Fruit fly (Drosophila melanogaster) whole organism, embryonic: Measurements from ENCODE around the gene CG14352.

Experiments
- Asciz ChIP-seq: fragments of 200-800 bp; sonication (Bioruptor generic); optimal IDR thresholded peaks from 2 replicates; lab custom pipeline; 2017; ENCODE audit warnings: missing biosample characterization, mild to moderate bottlenecking, missing genetic modification characterization, missing genetic modification reagents
- Atf6 ChIP-seq: fragments of 200-800 bp; sonication (Bioruptor generic); IDR thresholded peaks from 2 replicates; pipeline ENCODE4 v1.3.6; 2022; ENCODE audit warnings: missing biosample characterization, missing genetic modification characterization
- CG10274 ChIP-seq: fragments of 200-800 bp; sonication (Bioruptor generic); optimal IDR thresholded peaks from 3 replicates; lab custom pipeline; 2017; ENCODE audit warnings: missing biosample characterization, mild to moderate bottlenecking, missing genetic modification characterization
- CG11093 ChIP-seq: fragments of 200-800 bp; sonication (Bioruptor generic); IDR thresholded peaks from 3 replicates; pipeline ENCODE4 v1.3.6; 2022; ENCODE audit warnings: missing biosample characterization, missing genetic modification characterization
- CG12155 ChIP-seq: fragments of 200-800 bp; sonication (Bioruptor generic); optimal IDR thresholded peaks from 3 replicates; lab custom pipeline; 2016; ENCODE audit warnings: missing biosample characterization, missing genetic modification characterization
- CG12299 ChIP-seq: fragments of 200-800 bp; sonication (Bioruptor generic); optimal IDR thresholded peaks from 2 replicates; lab custom pipeline; 2018; ENCODE audit warnings: missing biosample characterization, mild to moderate bottlenecking, missing genetic modification characterization
- CG15011 ChIP-seq: fragments of 200-800 bp; sonication (Bioruptor generic); optimal IDR thresholded peaks from 3 replicates; lab custom pipeline; 2018; ENCODE audit warnings: missing biosample characterization, mild to moderate bottlenecking, missing genetic modification characterization
- CG15073 ChIP-seq: fragments of 200-800 bp; sonication (Bioruptor generic); optimal IDR thresholded peaks from 2 replicates; lab custom pipeline; 2016; ENCODE audit warnings: missing biosample characterization, missing genetic modification characterization
- CG17568 ChIP-seq: fragments of 200-800 bp; sonication (Bioruptor generic); optimal IDR thresholded peaks from 2 replicates; lab custom pipeline; 2018; ENCODE audit warnings: missing biosample characterization, mild to moderate bottlenecking, missing genetic modification characterization, moderate library complexity
- CG18262 ChIP-seq: fragments of 200-800 bp; optimal IDR thresholded peaks from 3 replicates; lab custom pipeline; 2019; ENCODE audit warnings: missing biosample characterization, mild to moderate bottlenecking, missing genetic modification characterization, moderate library complexity
- CG30403 ChIP-seq: fragments of 200-800 bp; sonication (Bioruptor generic); optimal IDR thresholded peaks from 3 replicates; lab custom pipeline; 2016; ENCODE audit warnings: missing biosample characterization, missing genetic modification characterization
- CG3065 ChIP-seq: fragments of 200-800 bp; sonication (Bioruptor generic); optimal IDR thresholded peaks from 2 replicates; lab custom pipeline; 2016; ENCODE audit warnings: missing biosample characterization, missing genetic modification characterization
- CG32772 ChIP-seq: fragments of 200-800 bp; sonication (Bioruptor generic); IDR thresholded peaks from 2 replicates; pipeline ENCODE4 v1.3.6; 2022; ENCODE audit warnings: missing biosample characterization, missing genetic modification characterization
- CG34224 ChIP-seq: fragments of 200-800 bp; sonication (Bioruptor generic); IDR thresholded peaks from 3 replicates; pipeline ENCODE4 v1.3.6; 2022; ENCODE audit warnings: missing biosample characterization, missing genetic modification characterization; ENCODE audit not compliant: partially characterized antibody
- CG5245 ChIP-seq: fragments of 200-800 bp; sonication (Bioruptor generic); optimal IDR thresholded peaks from 3 replicates; lab custom pipeline; 2016; ENCODE audit warnings: missing biosample characterization, missing genetic modification characterization
- CG7745 ChIP-seq: fragments of 200-800 bp; sonication (Bioruptor generic); optimal IDR thresholded peaks from 2 replicates; lab custom pipeline; 2018; ENCODE audit warnings: missing biosample characterization, mild to moderate bottlenecking, missing genetic modification characterization, moderate library complexity
- CG7963 ChIP-seq: fragments of 200-800 bp; sonication (Bioruptor generic); IDR thresholded peaks from 3 replicates; pipeline ENCODE4 v1.3.6; 2022; ENCODE audit warnings: missing biosample characterization, missing genetic modification characterization; ENCODE audit not compliant: partially characterized antibody
- CHES-1-like ChIP-seq: fragments of 200-800 bp; sonication (Bioruptor generic); optimal IDR thresholded peaks from 2 replicates; lab custom pipeline; 2016; ENCODE audit warnings: missing biosample characterization, missing genetic modification characterization
- D19B ChIP-seq: fragments of 200-800 bp; sonication (Bioruptor generic); optimal IDR thresholded peaks from 2 replicates; lab custom pipeline; 2017; ENCODE audit warnings: missing biosample characterization, mild to moderate bottlenecking, missing genetic modification characterization
- Dek ChIP-seq: fragments of 200-800 bp; sonication (Bioruptor generic); optimal IDR thresholded peaks from 3 replicates; lab custom pipeline; 2019; ENCODE audit warnings: missing biosample characterization, mild to moderate bottlenecking, missing genetic modification characterization, moderate library complexity
- Eip74EF ChIP-seq, 2 experiments: fragments of 200-800 bp in 1 of 2; fragments of >200 bp in 1 of 2; sonication (Bioruptor generic) in 1 of 2; optimal IDR thresholded peaks; 2 replicates each; lab custom pipeline; 2017 to 2019; ENCODE audit warnings: missing biosample characterization in 2 of 2, missing genetic modification characterization in 2 of 2, mild to moderate bottlenecking in 1 of 2, moderate library complexity in 1 of 2
- Fer2 ChIP-seq: fragments of 200-800 bp; sonication (Bioruptor generic); optimal IDR thresholded peaks from 2 replicates; lab custom pipeline; 2018; ENCODE audit warnings: missing biosample characterization, mild to moderate bottlenecking, missing genetic modification characterization, moderate library complexity
- HHEX ChIP-seq: fragments of 200-800 bp; sonication (Bioruptor generic); optimal IDR thresholded peaks from 3 replicates; lab custom pipeline; 2017; ENCODE audit warnings: missing biosample characterization, mild to moderate bottlenecking, missing genetic modification characterization, missing genetic modification reagents
- NfI ChIP-seq: fragments of 200-800 bp; sonication (Bioruptor generic); optimal IDR thresholded peaks from 3 replicates; lab custom pipeline; 2018; ENCODE audit warnings: missing biosample characterization, mild to moderate bottlenecking, missing genetic modification characterization, moderate library complexity
- Trl ChIP-seq, 3 experiments: fragments of >200 bp in 2 of 3; fragments of 200-800 bp in 1 of 3; sonication (Bioruptor generic) in 1 of 3; optimal IDR thresholded peaks; 2 replicates in 1 of 3; 3 replicates in 2 of 3; lab custom pipeline; 2016 to 2017; ENCODE audit warnings: missing biosample characterization in 1 of 3, missing genetic modification characterization in 1 of 3
- YL-1 ChIP-seq: fragments of 200-800 bp; sonication (Bioruptor generic); optimal IDR thresholded peaks from 3 replicates; lab custom pipeline; 2017; ENCODE audit warnings: missing biosample characterization, mild to moderate bottlenecking, missing genetic modification characterization
- al ChIP-seq: fragments of 200-800 bp; sonication (Bioruptor generic); IDR thresholded peaks from 2 replicates; pipeline ENCODE4 v1.3.6; 2022; ENCODE audit warnings: missing biosample characterization, missing genetic modification characterization
- aop ChIP-seq: fragments of 200-800 bp; sonication (Bioruptor generic); IDR thresholded peaks from 2 replicates; pipeline ENCODE4 v1.3.6; 2022; ENCODE audit warnings: missing biosample characterization, missing genetic modification characterization
- ato ChIP-seq: fragments of 200-800 bp; sonication (Bioruptor generic); IDR thresholded peaks from 2 replicates; pipeline ENCODE4 v1.3.6; 2022; ENCODE audit warnings: missing biosample characterization, missing genetic modification characterization; ENCODE audit not compliant: partially characterized antibody
- cato ChIP-seq: fragments of 200-800 bp; sonication (Bioruptor generic); optimal IDR thresholded peaks from 2 replicates; lab custom pipeline; 2016; ENCODE audit warnings: missing biosample characterization, missing genetic modification characterization, borderline replicate concordance
- da ChIP-seq: fragments of 200-800 bp; sonication (Bioruptor generic); optimal IDR thresholded peaks from 2 replicates; lab custom pipeline; 2016; ENCODE audit warnings: missing biosample characterization, missing genetic modification characterization
- dan ChIP-seq: fragments of 200-800 bp; sonication (Bioruptor generic); IDR thresholded peaks from 2 replicates; pipeline ENCODE4 v1.3.6; 2022; ENCODE audit warnings: missing biosample characterization, missing genetic modification characterization
- disco-r ChIP-seq: fragments of 200-800 bp; sonication (Bioruptor generic); optimal IDR thresholded peaks from 2 replicates; lab custom pipeline; 2016; ENCODE audit warnings: missing biosample characterization, missing genetic modification characterization
- dmrt11E ChIP-seq: fragments of 200-800 bp; sonication (Bioruptor generic); optimal IDR thresholded peaks from 3 replicates; lab custom pipeline; 2018; ENCODE audit warnings: missing biosample characterization, mild to moderate bottlenecking, missing genetic modification characterization, moderate library complexity
- fd102C ChIP-seq: fragments of 200-800 bp; sonication (Bioruptor generic); optimal IDR thresholded peaks from 2 replicates; lab custom pipeline; 2018; ENCODE audit warnings: missing biosample characterization, mild to moderate bottlenecking, missing genetic modification characterization, moderate library complexity
- gcm2 ChIP-seq: fragments of 200-800 bp; sonication (Bioruptor generic); optimal IDR thresholded peaks from 2 replicates; lab custom pipeline; 2016; ENCODE audit warnings: missing biosample characterization, missing genetic modification characterization
- hkb ChIP-seq, 2 experiments: fragments of 200-800 bp in 1 of 2; fragments of >200 bp in 1 of 2; sonication (Bioruptor generic) in 1 of 2; IDR thresholded peaks in 1 of 2; optimal IDR thresholded peaks in 1 of 2; 2 replicates each; pipeline versions ENCODE4 v1.3.6 to Lab custom; 2017 to 2022; ENCODE audit warnings: missing biosample characterization in 1 of 2, missing genetic modification characterization in 1 of 2
- kah ChIP-seq: fragments of 200-800 bp; sonication (Bioruptor generic); optimal IDR thresholded peaks from 2 replicates; lab custom pipeline; 2018; ENCODE audit warnings: missing biosample characterization, mild to moderate bottlenecking, missing genetic modification characterization
- kay ChIP-seq: fragments of 200-800 bp; sonication (Bioruptor generic); optimal IDR thresholded peaks from 2 replicates; lab custom pipeline; 2016; ENCODE audit warnings: missing biosample characterization, missing genetic modification characterization
- luna ChIP-seq: fragments of 200-800 bp; sonication (Bioruptor generic); optimal IDR thresholded peaks from 2 replicates; lab custom pipeline; 2016; ENCODE audit warnings: missing biosample characterization, missing genetic modification characterization
- phol ChIP-seq: fragments of 200-800 bp; sonication (Bioruptor generic); optimal IDR thresholded peaks from 3 replicates; lab custom pipeline; 2018; ENCODE audit warnings: missing biosample characterization, mild to moderate bottlenecking, missing genetic modification characterization, moderate library complexity
- tio ChIP-seq: fragments of 200-800 bp; sonication (Bioruptor generic); optimal IDR thresholded peaks from 2 replicates; lab custom pipeline; 2017; ENCODE audit warnings: missing biosample characterization, missing genetic modification characterization, inconsistent platforms
- trem ChIP-seq: fragments of 200-800 bp; optimal IDR thresholded peaks from 3 replicates; lab custom pipeline; 2019; ENCODE audit warnings: missing biosample characterization, mild to moderate bottlenecking, missing genetic modification characterization, moderate library complexity
- unpg ChIP-seq: fragments of 200-800 bp; sonication (Bioruptor generic); optimal IDR thresholded peaks from 3 replicates; lab custom pipeline; 2018; ENCODE audit warnings: missing biosample characterization, mild to moderate bottlenecking, missing genetic modification characterization, moderate library complexity
- vnd ChIP-seq: fragments of 200-800 bp; sonication (Bioruptor generic); IDR thresholded peaks from 3 replicates; pipeline ENCODE4 v1.3.6; 2022; ENCODE audit warnings: missing biosample characterization, missing genetic modification characterization; ENCODE audit not compliant: partially characterized antibody

CG14352 gene

dm6 chr2L:1637832-1638649, 26.8 kb downstream of the CG14352 start (continued):
- no peak for TF ChIP-seq NfI (GFP tag; lab: Kevin White, UChicago)
- no peak for TF ChIP-seq CG7745 (tag; lab: Kevin White, UChicago)
- TF ChIP-seq CHES-1-like (GFP tag; lab: Kevin White, UChicago): peak; percentile 30
- TF ChIP-seq unpg (GFP tag; lab: Kevin White, UChicago): peak; percentile 3
- no peak for TF ChIP-seq dmrt11E (tag; lab: Kevin White, UChicago)
- TF ChIP-seq ato: no peak
- TF ChIP-seq HHEX (GFP tag; lab: Kevin White, UChicago): peak; percentile 44
- TF ChIP-seq CG5245 (GFP tag; lab: Kevin White, UChicago): no peak
- TF ChIP-seq Trl (optimal IDR thresholded peaks at IDR 0.05; lab: Kevin White, UChicago): peak in 1 of 2 experiments; percentile 6
- TF ChIP-seq Trl (GFP tag; optimal IDR thresholded peaks at IDR 0.05; lab: Kevin White, UChicago): no peak
- TF ChIP-seq hkb (optimal IDR thresholded peaks at IDR 0.05; lab: Kevin White, UChicago): no peak
- TF ChIP-seq hkb (GFP tag; IDR thresholded peaks at IDR 0.05; lab: Robert Waterston, UW): no peak
- TF ChIP-seq D19B (GFP tag; lab: Kevin White, UChicago): peak; percentile 1
- TF ChIP-seq CG12155 (GFP tag; lab: Kevin White, UChicago): no peak
- no peak for TF ChIP-seq vnd
- TF ChIP-seq Eip74EF (GFP tag; optimal IDR thresholded peaks at IDR 0.05; lab: Kevin White, UChicago): no peak
- TF ChIP-seq cato: no peak
- TF ChIP-seq da: no peak
- TF ChIP-seq dan (GFP tag; lab: Robert Waterston, UW): no peak
- no peak for TF ChIP-seq CG18262 (tag; lab: Kevin White, UChicago)
- TF ChIP-seq kah: no peak
- TF ChIP-seq CG32772 (GFP tag; lab: Robert Waterston, UW): peak; percentile 16; the same call in 1 of the 2 replicates

- TF ChIP-seq CG12299 (tag; lab: Kevin White, UChicago) (peak; percentile 96), luna (GFP tag; lab: Kevin White, UChicago) (peak; percentile 94), Dek (tag; lab: Kevin White, UChicago) (peak; percentile 99), CG10274 (GFP tag; lab: Kevin White, UChicago) (peak; percentile 100), disco-r (peak; percentile 92), CG11093 (peak; percentile 99), CG15073 (GFP tag; lab: Kevin White, UChicago) (peak; percentile 83), fd102C (GFP tag; lab: Kevin White, UChicago) (peak; percentile 6), kay (GFP tag; lab: Kevin White, UChicago) (peak; percentile 97), Fer2 (tag; lab: Kevin White, UChicago) (peak; percentile 94), phol (tag; lab: Kevin White, UChicago) (peak; percentile 98), aop (GFP tag; lab: Robert Waterston, UW) (0 out of 2 replicates have a peak, but pooled peaks have one; percentile 45), CG3065 (GFP tag; lab: Kevin White, UChicago) (peak; percentile 89), YL-1 (peak; percentile 89), al (GFP tag; lab: Robert Waterston, UW) (peak; percentile 99), CG7963 (GFP tag; lab: Robert Waterston, UW) (no peak), CG15011 (GFP tag; lab: Kevin White, UChicago) (peak; percentile 99), gcm2 (GFP tag; lab: Kevin White, UChicago) (peak; percentile 94), trem (tag; lab: Kevin White, UChicago) (peak; percentile 86), CG17568 (GFP tag; lab: Kevin White, UChicago) (peak; percentile 95), Atf6 (GFP tag; lab: Robert Waterston, UW) (peak; percentile 99), Asciz (GFP tag; lab: Kevin White, UChicago) (peak; percentile 97), CG34224 (GFP tag; lab: Robert Waterston, UW) (no peak), CG30403 (GFP tag; lab: Kevin White, UChicago) (peak; percentile 100), tio (GFP tag; lab: Kevin White, UChicago) (peak; percentile 98)
Measured at dm6 chr2L:1638650-1639549, 27.7 kb downstream of the CG14352 start.
